Fruit fly (Drosophila melanogaster): ENCODE measurements around the gene Tat.
A peak's percentile ranks its signal among the peaks of the same experiment; 100 is the strongest.

The Tat gene

dm6 chrX:14237873-14238394 lies 23.1 kb upstream of the Tat start, which contains the start of the genes Fbxl4 and Dus2 (continued):
- TF ChIP-seq Nf-YC (tag; optimal IDR thresholded peaks at IDR 0.05) (peak; percentile 80), CG10366 (GFP tag; IDR thresholded peaks at IDR 0.05) (peak; percentile 91), pita (GFP tag; optimal IDR thresholded peaks at IDR 0.05) (no peak), CG12659 (GFP tag; optimal IDR thresholded peaks at IDR 0.05) (peak; percentile 94), esg (GFP tag; conservative IDR thresholded peaks at IDR 0.05) (peak; percentile 93), lab (GFP tag; optimal IDR thresholded peaks at IDR 0.05) (peak; percentile 92), wdn (GFP tag; IDR thresholded peaks at IDR 0.05) (peak; percentile 88), gfzf (GFP tag; optimal IDR thresholded peaks at IDR 0.05) (peak; percentile 36), Fer2 (tag; optimal IDR thresholded peaks at IDR 0.05) (peak; percentile 83), CG11504 (tag; optimal IDR thresholded peaks at IDR 0.05) (peak; percentile 91), gem (tag; optimal IDR thresholded peaks at IDR 0.05) (peak; percentile 96), sim (GFP tag; IDR thresholded peaks at IDR 0.05) (peak; percentile 60; the same call in 1 of the 2 replicates), grau (tag; optimal IDR thresholded peaks at IDR 0.05) (peak; percentile 90), aop (GFP tag; IDR thresholded peaks at IDR 0.05) (peak; percentile 81), sob (GFP tag; IDR thresholded peaks at IDR 0.05) (peak; percentile 93), NC2α (GFP tag; optimal IDR thresholded peaks at IDR 0.05) (peak; percentile 63), CG3065 (GFP tag; optimal IDR thresholded peaks at IDR 0.05) (peak; percentile 80), CG30020 (tag; optimal IDR thresholded peaks at IDR 0.05) (peak; percentile 87), onecut (GFP tag; IDR thresholded peaks at IDR 0.05) (peak; percentile 87), CG8281 (tag; optimal IDR thresholded peaks at IDR 0.05) (peak; percentile 67), nerfin-1 (tag; optimal IDR thresholded peaks at IDR 0.05) (peak; percentile 86), CrebB (tag; optimal IDR thresholded peaks at IDR 0.05) (peak; percentile 74), CG8478 (optimal IDR thresholded peaks at IDR 0.05) (no peak), D (optimal IDR thresholded peaks at IDR 0.05) (no peak), D (GFP tag; optimal IDR thresholded peaks at IDR 0.05) (peak; percentile 87), ranshi (GFP tag; IDR thresholded peaks at IDR 0.05) (peak; percentile 89), CG17361 (GFP tag; IDR thresholded peaks at IDR 0.05) (peak; percentile 96), CG16863 (GFP tag; optimal IDR thresholded peaks at IDR 0.05) (peak; percentile 91), bigmax (GFP tag; optimal IDR thresholded peaks at IDR 0.05) (no peak), CG17612 (GFP tag; IDR thresholded peaks at IDR 0.05) (peak; percentile 77), CG2129 (GFP tag; IDR thresholded peaks at IDR 0.05; ENCODE audit: partially characterized antibody) (no peak), CG30431 (GFP tag; optimal IDR thresholded peaks at IDR 0.05) (peak; percentile 92), CG11093 (GFP tag; IDR thresholded peaks at IDR 0.05) (peak; percentile 85), CG9727 (GFP tag; optimal IDR thresholded peaks at IDR 0.05) (peak; percentile 96), tgo (GFP tag; IDR thresholded peaks at IDR 0.05) (peak; percentile 92), dm (GFP tag; optimal IDR thresholded peaks at IDR 0.05) (peak; percentile 83), HmgD (GFP tag; optimal IDR thresholded peaks at IDR 0.05) (peak; percentile 67), CG13123 (GFP tag; optimal IDR thresholded peaks at IDR 0.05) (peak; percentile 68), CG4282 (GFP tag; optimal IDR thresholded peaks at IDR 0.05) (peak; percentile 67), Fer3 (tag; optimal IDR thresholded peaks at IDR 0.05) (peak; percentile 87), Ets97D (GFP tag; optimal IDR thresholded peaks at IDR 0.05) (peak; percentile 80), trem (tag; optimal IDR thresholded peaks at IDR 0.05) (peak; percentile 80), CG1647 (GFP tag; optimal IDR thresholded peaks at IDR 0.05) (peak; percentile 90), CG5245 (GFP tag; optimal IDR thresholded peaks at IDR 0.05) (peak; percentile 91), Dp (GFP tag; optimal IDR thresholded peaks at IDR 0.05) (peak; percentile 27), PHDP (tag; optimal IDR thresholded peaks at IDR 0.05) (peak; percentile 91), CG10959 (GFP tag; IDR thresholded peaks at IDR 0.05) (peak; percentile 94), ERR (GFP tag; optimal IDR thresholded peaks at IDR 0.05) (peak; percentile 54), BtbVII (GFP tag; optimal IDR thresholded peaks at IDR 0.05) (peak; percentile 78), Hmx (GFP tag; optimal IDR thresholded peaks at IDR 0.05) (peak; percentile 84), CG6175 (GFP tag; IDR thresholded peaks at IDR 0.05) (peak; percentile 79), Hmr (GFP tag; optimal IDR thresholded peaks at IDR 0.05) (peak; percentile 88)

Measured in whole organism, embryonic.